Worm (Caenorhabditis elegans) whole organism, L1 larva: ENCODE data around the gene C53A3.4.

Experiments used
- blmp-1 ChIP-seq: fragments of 150-350 bp; optimal IDR thresholded peaks from 2 replicates; lab custom pipeline; 2014; ENCODE audit warnings: missing biosample characterization, missing genetic modification characterization
- hpl-2 ChIP-seq: fragments of 150-350 bp; optimal IDR thresholded peaks from 2 replicates; lab custom pipeline; 2014; ENCODE audit warnings: missing biosample characterization, missing genetic modification reagents, missing genetic modification characterization
- nhr-237 ChIP-seq: fragments of 150-350 bp; optimal IDR thresholded peaks from 2 replicates; lab custom pipeline; 2014; ENCODE audit warnings: missing biosample characterization, missing genetic modification characterization
- nhr-28 ChIP-seq: fragments of 150-350 bp; optimal IDR thresholded peaks from 2 replicates; lab custom pipeline; 2014; ENCODE audit warnings: missing biosample characterization, missing genetic modification characterization
- skn-1 ChIP-seq: fragments of 150-350 bp; optimal IDR thresholded peaks from 2 replicates; lab custom pipeline; 2014; ENCODE audit warnings: missing biosample characterization, missing genetic modification characterization
- unc-130 ChIP-seq: fragments of 150-350 bp; optimal IDR thresholded peaks from 2 replicates; lab custom pipeline; 2017; ENCODE audit warnings: missing biosample characterization, missing genetic modification characterization, inconsistent platforms
- ztf-11 ChIP-seq, 2 experiments: sonication (generic microtip); optimal IDR thresholded peaks; 2 replicates each; lab custom pipeline; 2016 to 2017; ENCODE audit warnings: missing genetic modification characterization in 2 of 2, missing biosample characterization in 1 of 2, missing compliant biosample characterization in 1 of 2

- TF ChIP-seq unc-130 (no peak), ztf-11 (tag; optimal IDR thresholded peaks at IDR 0.05; lab: Kevin White, UChicago) (no peak), nhr-237 (tag; lab: Kevin White, UChicago) (no peak), hpl-2 (GFP tag; lab: Kevin White, UChicago) (no peak), nhr-28 (tag; lab: Kevin White, UChicago) (no peak), skn-1 (no peak), blmp-1 (tag; lab: Kevin White, UChicago) (no peak)
These were observed 22.6 kb downstream of the C53A3.4 start, which contains the start of gene K09H11.6 for ce11 chrV:5736068-5736467.
